Fruit fly (Drosophila melanogaster): ENCODE results near the gene Grip71.

The Grip71 gene

DNA sequence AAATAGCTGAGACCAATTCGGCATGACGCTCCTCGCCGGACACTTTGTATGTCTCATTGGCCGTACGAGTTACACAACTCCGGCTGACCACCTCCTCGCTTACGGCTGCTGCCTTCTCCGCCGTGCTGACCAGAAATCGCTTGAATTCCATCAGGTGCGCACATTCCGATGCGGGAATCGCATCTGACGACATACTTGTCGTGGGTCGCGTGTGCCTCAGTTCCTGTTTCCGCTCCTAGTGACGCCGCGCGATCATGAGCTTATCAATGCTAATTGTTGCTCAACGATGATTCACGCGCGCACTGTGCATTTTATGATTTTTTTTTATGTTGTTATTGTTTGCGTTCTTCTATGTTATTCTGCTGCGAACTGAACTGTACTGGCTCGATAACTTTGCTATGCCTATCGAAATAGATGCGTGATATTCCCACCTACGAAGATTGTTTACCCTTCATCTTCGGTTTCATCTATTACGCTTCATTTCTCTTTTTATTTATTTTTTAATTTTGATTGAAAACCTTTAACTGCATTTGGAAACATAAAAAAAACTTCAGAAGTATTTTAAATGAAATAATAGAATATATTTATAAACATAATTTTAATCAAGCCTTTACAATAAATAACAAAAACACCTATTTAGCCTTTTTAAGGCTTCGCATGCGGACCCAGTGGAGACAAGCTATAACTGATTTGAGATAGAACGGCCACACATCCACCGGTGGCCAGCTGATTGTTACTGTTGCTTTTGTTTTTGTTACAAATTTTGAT is 5.7 kb upstream of the Grip71 start, which contains the start of the genes CG10376 and CG10343 (continued):
- TF ChIP-seq CG4707 (GFP tag; optimal IDR thresholded peaks at IDR 0.05) (peak; percentile 9), ro (GFP tag; IDR thresholded peaks at IDR 0.05) (peak; percentile 59), NK7.1 (GFP tag; optimal IDR thresholded peaks at IDR 0.05) (no peak), CG13123 (GFP tag; optimal IDR thresholded peaks at IDR 0.05) (peak; percentile 55), tio (GFP tag; optimal IDR thresholded peaks at IDR 0.05) (peak; percentile 89), gro (GFP tag; optimal IDR thresholded peaks at IDR 0.05) (no peak), CG9727 (GFP tag; optimal IDR thresholded peaks at IDR 0.05) (peak; percentile 89), luna (GFP tag; optimal IDR thresholded peaks at IDR 0.05) (no peak), grau (tag; optimal IDR thresholded peaks at IDR 0.05) (peak; percentile 93), Meics (GFP tag; optimal IDR thresholded peaks at IDR 0.05) (peak; percentile 86), crol (GFP tag; IDR thresholded peaks at IDR 0.05) (no peak), E2f1 (GFP tag; IDR thresholded peaks at IDR 0.05) (peak; percentile 76), CG16779 (GFP tag; IDR thresholded peaks at IDR 0.05) (no peak), CG6689 (GFP tag; IDR thresholded peaks at IDR 0.05) (peak; percentile 89), CG11456 (GFP tag; IDR thresholded peaks at IDR 0.05) (peak; percentile 76; the same call in 2 of the 3 replicates), CG17802 (tag; optimal IDR thresholded peaks at IDR 0.05) (peak; percentile 95), Fer1 (GFP tag; optimal IDR thresholded peaks at IDR 0.05) (peak; percentile 81), TFAM (GFP tag; optimal IDR thresholded peaks at IDR 0.05) (no peak), CG17829 (tag; optimal IDR thresholded peaks at IDR 0.05) (peak; percentile 95), CG7745 (tag; optimal IDR thresholded peaks at IDR 0.05) (no peak), Atf3 (GFP tag; optimal IDR thresholded peaks at IDR 0.05) (peak; percentile 51), CG8478 (optimal IDR thresholded peaks at IDR 0.05) (peak; percentile 3), maf-S (GFP tag; optimal IDR thresholded peaks at IDR 0.05) (no peak), CG13424 (tag; optimal IDR thresholded peaks at IDR 0.05) (peak; percentile 95), CG18262 (tag; optimal IDR thresholded peaks at IDR 0.05) (peak; percentile 93), Poxn (GFP tag; IDR thresholded peaks at IDR 0.05) (peak; percentile 48; the same call in 1 of the 2 replicates), CG6654 (GFP tag; optimal IDR thresholded peaks at IDR 0.05) (peak; percentile 51), salm (tag; optimal IDR thresholded peaks at IDR 0.05) (peak; percentile 70), unc-4 (GFP tag; IDR thresholded peaks at IDR 0.05; ENCODE audit: partially characterized antibody) (peak; percentile 40; the same call in 1 of the 2 replicates), HLH4C (GFP tag; IDR thresholded peaks at IDR 0.05; ENCODE audit: partially characterized antibody) (peak; percentile 67; the same call in 2 of the 3 replicates), CG31441 (GFP tag; IDR thresholded peaks at IDR 0.05) (peak; percentile 94), nmo (GFP tag; optimal IDR thresholded peaks at IDR 0.05) (peak; percentile 98), CG13624 (GFP tag; optimal IDR thresholded peaks at IDR 0.05) (peak; percentile 38), ap (GFP tag; IDR thresholded peaks at IDR 0.05) (peak; percentile 64), HmgZ (tag; optimal IDR thresholded peaks at IDR 0.05) (peak; percentile 81), CG11696 (GFP tag; IDR thresholded peaks at IDR 0.05) (0 out of 2 replicates have a peak, but pooled peaks have one; percentile 33), bab2 (GFP tag; optimal IDR thresholded peaks at IDR 0.05) (peak; percentile 46), jing (GFP tag; optimal IDR thresholded peaks at IDR 0.05) (peak; percentile 40), CG1233 (GFP tag; optimal IDR thresholded peaks at IDR 0.05) (peak; percentile 82), esg (GFP tag; conservative IDR thresholded peaks at IDR 0.05) (peak; percentile 85), CG18599 (GFP tag; optimal IDR thresholded peaks at IDR 0.05) (peak; percentile 88), mirr (GFP tag; optimal IDR thresholded peaks at IDR 0.05) (peak; percentile 28), vfl (GFP tag; optimal IDR thresholded peaks at IDR 0.05) (peak; percentile 70), slou (GFP tag; optimal IDR thresholded peaks at IDR 0.05) (peak; percentile 81), nerfin-1 (tag; optimal IDR thresholded peaks at IDR 0.05) (peak; percentile 99), mam (GFP tag; optimal IDR thresholded peaks at IDR 0.05) (peak; percentile 69), dm (GFP tag; optimal IDR thresholded peaks at IDR 0.05) (peak; percentile 21), lola (GFP tag; optimal IDR thresholded peaks at IDR 0.05) (peak in 2 of 3 experiments; percentile 94 to 98), lab (GFP tag; optimal IDR thresholded peaks at IDR 0.05) (peak; percentile 84)
